Worm (Caenorhabditis elegans): Measurements from ENCODE around the gene T19D12.1.
"Not testable (repeated sequence)": the region's sequence is repeated elsewhere in the genome, so short reads cannot be mapped to it uniquely, and the experiment has no call there.

The T19D12.1 gene

DNA sequence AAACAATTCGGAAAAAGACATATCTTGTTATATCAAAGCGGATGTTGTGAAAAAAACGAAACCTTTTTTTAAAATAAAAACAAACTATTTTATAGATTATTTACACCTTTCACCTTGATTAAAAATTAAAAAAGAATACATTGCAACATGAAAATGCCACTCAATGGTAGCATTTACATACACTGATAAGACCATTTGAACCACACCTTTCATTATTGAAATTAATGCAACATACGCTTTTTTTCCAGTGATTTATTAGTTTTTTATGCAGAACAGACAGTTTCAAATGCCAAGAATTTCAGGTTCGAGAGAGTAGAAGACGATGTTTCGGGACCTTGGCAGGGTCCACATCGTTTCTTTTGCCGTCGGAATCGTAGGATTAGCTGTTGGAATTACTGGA lies at the start of gene T19D12.1:
T19D12.1 (plus strand) TSS at position 301 of the 400 bp plus-strand sequence.
- TF ChIP-seq cog-1 (tag; optimal IDR thresholded peaks at IDR 0.05) (no peak), ztf-23 (GFP tag; IDR thresholded peaks at IDR 0.05) (no peak), tab-1 (GFP tag; IDR thresholded peaks at IDR 0.05) (no peak), ztf-29 (GFP tag; IDR thresholded peaks at IDR 0.05) (no peak), T22C8.4 (GFP tag; IDR thresholded peaks at IDR 0.05) (no peak), klf-2 (GFP tag; conservative IDR thresholded peaks at IDR 0.05) (no peak), flt-1 (GFP tag; IDR thresholded peaks at IDR 0.05) (no peak), med-1 (GFP tag; optimal IDR thresholded peaks at IDR 0.05; ENCODE audit: insufficient read depth) (no peak), ref-1 (GFP tag; conservative IDR thresholded peaks at IDR 0.05) (no peak)

DNA sequence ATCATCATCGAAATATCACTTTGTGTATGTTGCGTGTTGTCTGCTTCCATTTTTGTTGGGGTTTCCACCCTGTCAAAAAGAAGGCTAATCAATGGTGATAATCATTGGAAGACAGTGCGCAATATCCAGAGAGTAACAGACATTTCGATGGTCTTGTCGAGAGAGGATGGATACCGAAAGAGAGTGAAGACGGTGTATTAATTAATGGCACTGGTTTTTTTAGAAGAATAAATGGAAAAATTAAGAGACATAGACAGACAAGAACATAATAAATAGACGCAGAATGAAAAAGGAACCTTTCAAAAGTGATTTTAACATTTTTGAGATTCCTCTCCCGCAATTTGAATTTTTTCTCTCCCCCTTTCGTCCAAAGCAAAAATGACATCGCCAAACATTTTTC lies 47.7 kb upstream of the T19D12.1 start:
- TF ChIP-seq flt-1 (GFP tag; IDR thresholded peaks at IDR 0.05) (no peak), tab-1 (GFP tag; IDR thresholded peaks at IDR 0.05) (no peak), ref-1 (GFP tag; conservative IDR thresholded peaks at IDR 0.05) (no peak), T22C8.4 (GFP tag; IDR thresholded peaks at IDR 0.05) (no peak), klf-2 (GFP tag; conservative IDR thresholded peaks at IDR 0.05) (no peak), ztf-29 (GFP tag; IDR thresholded peaks at IDR 0.05) (no peak), med-1 (GFP tag; optimal IDR thresholded peaks at IDR 0.05; ENCODE audit: insufficient read depth) (no peak), cog-1 (tag; optimal IDR thresholded peaks at IDR 0.05) (no peak), ztf-23 (GFP tag; IDR thresholded peaks at IDR 0.05) (no peak)

DNA sequence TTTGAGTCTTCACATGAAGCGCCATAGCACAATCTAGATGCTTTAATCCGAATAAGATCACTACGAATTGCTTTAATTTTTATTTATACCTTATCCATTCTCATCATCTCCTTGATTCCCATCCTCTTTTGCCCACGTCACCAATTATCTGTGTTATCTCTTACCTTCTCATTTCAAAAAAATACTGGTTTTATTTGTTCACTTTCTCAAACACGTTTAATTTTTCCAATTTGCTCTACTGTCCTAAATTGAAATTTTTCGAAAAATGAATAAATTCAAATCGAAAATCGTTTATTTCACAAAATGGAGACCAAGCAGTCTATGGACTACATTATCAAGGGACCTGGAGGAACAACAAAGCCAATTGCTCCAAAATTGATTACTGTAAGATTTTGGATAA lies 44.8 kb upstream of the T19D12.1 start, which contains the start of gene F54H5.3:
F54H5.3 (plus strand) TSS at position 301 of the 400 bp plus-strand sequence.
- TF ChIP-seq T22C8.4 (GFP tag; IDR thresholded peaks at IDR 0.05) = no peak
- TF ChIP-seq cog-1 (tag; optimal IDR thresholded peaks at IDR 0.05) = no peak
- TF ChIP-seq med-1 (GFP tag; optimal IDR thresholded peaks at IDR 0.05; ENCODE audit: insufficient read depth) = no peak
- no peak for TF ChIP-seq ztf-29 (GFP tag; IDR thresholded peaks at IDR 0.05)
- TF ChIP-seq ref-1 (GFP tag; conservative IDR thresholded peaks at IDR 0.05) = no peak
- TF ChIP-seq ztf-23 (GFP tag; IDR thresholded peaks at IDR 0.05) = no peak
- TF ChIP-seq klf-2 (GFP tag; conservative IDR thresholded peaks at IDR 0.05) = no peak
- TF ChIP-seq tab-1 (GFP tag; IDR thresholded peaks at IDR 0.05) = no peak

DNA sequence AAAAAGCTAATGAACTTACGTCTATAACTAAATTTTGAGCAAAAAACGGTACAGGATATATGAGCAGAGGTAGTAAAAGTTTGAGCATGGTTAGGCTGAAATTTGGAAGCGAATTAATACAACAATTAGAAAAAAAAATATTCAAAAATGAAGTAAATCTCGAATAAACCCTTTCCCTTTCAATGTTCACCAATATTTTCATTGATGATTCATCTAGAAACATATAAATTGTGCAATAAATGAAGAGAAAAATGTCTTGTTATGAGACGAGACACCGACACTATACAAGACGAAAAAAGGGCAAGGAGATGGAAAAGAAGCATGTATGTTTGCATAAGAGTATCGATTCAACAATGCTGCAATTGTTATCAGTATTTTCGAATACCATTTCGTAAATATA lies 41.4 kb upstream of the T19D12.1 start, which contains the start of gene F54H5.14:
F54H5.14 (minus strand) TSS at position 101 of the 400 bp plus-strand sequence.
- TF ChIP-seq T22C8.4 (GFP tag; IDR thresholded peaks at IDR 0.05) (no peak), med-1 (GFP tag; optimal IDR thresholded peaks at IDR 0.05; ENCODE audit: insufficient read depth) (no peak), ztf-29 (GFP tag; IDR thresholded peaks at IDR 0.05) (no peak), ref-1 (GFP tag; conservative IDR thresholded peaks at IDR 0.05) (no peak), klf-2 (GFP tag; conservative IDR thresholded peaks at IDR 0.05) (no peak), cog-1 (tag; optimal IDR thresholded peaks at IDR 0.05) (no peak)

DNA sequence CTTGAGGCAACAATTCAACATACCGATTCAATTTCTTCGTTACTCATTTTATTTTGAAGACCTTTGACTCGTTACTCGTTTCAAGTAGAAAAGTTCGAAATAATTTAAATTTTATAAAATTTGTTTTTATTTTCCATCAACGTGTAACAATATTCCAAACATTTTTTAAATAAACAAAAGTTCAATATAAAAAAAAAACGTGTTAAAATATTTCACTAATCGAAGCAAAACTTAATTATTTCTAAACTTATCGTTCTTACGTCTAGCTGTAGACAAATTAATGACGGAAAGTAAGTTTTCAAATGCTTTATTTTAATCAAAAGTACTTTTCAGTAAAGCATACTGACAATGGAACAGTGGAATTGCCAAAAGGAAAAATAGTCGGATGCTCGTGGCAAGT lies 39.5 kb upstream of the T19D12.1 start, which contains the start of the genes F54H5.5 and F54H5.2:
F54H5.5 (minus strand) TSS at position 101 of the 400 bp plus-strand sequence.
F54H5.2 (plus strand) TSS at position 303 of the 400 bp plus-strand sequence.
- TF ChIP-seq ref-1 (GFP tag; conservative IDR thresholded peaks at IDR 0.05); tab-1 (GFP tag; IDR thresholded peaks at IDR 0.05); ztf-29 (GFP tag; IDR thresholded peaks at IDR 0.05): not testable (repeated sequence)

DNA sequence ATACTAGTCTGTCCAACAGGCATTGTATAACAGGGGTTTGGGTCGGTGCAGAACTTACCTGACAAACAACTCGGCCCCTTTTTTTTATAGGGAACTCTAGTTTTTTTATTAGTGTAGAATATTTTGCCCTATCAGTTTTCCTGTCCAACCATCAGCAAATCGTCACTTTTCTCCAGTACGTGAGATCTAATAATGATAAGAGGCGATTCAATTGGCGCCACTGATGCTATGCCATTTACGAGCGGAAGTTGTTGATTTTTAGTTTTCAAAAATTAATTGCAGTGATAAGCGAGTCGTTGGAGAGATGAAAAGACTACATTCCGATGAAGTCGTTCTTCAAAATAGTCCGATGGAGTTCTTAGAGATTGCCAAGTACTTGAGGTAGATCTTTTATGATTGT lies 38.3 kb upstream of the T19D12.1 start:
- TF ChIP-seq T22C8.4 (GFP tag; IDR thresholded peaks at IDR 0.05) = no peak
- no peak for TF ChIP-seq ref-1 (GFP tag; conservative IDR thresholded peaks at IDR 0.05)
- no peak for TF ChIP-seq ztf-29 (GFP tag; IDR thresholded peaks at IDR 0.05)
- no peak for TF ChIP-seq med-1 (GFP tag; optimal IDR thresholded peaks at IDR 0.05; ENCODE audit: insufficient read depth)
- no peak for TF ChIP-seq tab-1 (GFP tag; IDR thresholded peaks at IDR 0.05)
- TF ChIP-seq ztf-23 (GFP tag; IDR thresholded peaks at IDR 0.05) = no peak
- TF ChIP-seq klf-2 (GFP tag; conservative IDR thresholded peaks at IDR 0.05) = no peak
- TF ChIP-seq flt-1 (GFP tag; IDR thresholded peaks at IDR 0.05) = no peak
- no peak for TF ChIP-seq cog-1 (tag; optimal IDR thresholded peaks at IDR 0.05)

DNA sequence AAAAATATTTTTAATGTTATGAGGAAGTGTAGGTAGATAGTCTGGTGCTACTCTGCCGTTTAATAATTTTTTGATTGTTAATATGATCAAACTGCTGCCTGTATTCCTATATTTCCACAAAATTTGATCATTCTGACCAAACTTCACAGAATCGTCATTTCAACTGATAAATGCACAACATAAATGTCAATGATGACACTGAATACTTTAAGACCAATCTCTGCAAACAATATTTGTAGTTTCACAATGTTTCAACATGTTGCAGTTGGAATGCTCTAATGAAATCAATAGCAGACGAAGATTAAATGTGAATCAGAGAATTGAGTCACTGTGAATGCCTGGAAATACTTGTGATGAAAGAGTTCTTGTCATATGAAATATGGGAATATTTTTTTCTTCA lies 36.9 kb upstream of the T19D12.1 start:
- TF ChIP-seq flt-1 (GFP tag; IDR thresholded peaks at IDR 0.05) (no peak), T22C8.4 (GFP tag; IDR thresholded peaks at IDR 0.05) (no peak), klf-2 (GFP tag; conservative IDR thresholded peaks at IDR 0.05) (no peak), ztf-29 (GFP tag; IDR thresholded peaks at IDR 0.05) (no peak), med-1 (GFP tag; optimal IDR thresholded peaks at IDR 0.05; ENCODE audit: insufficient read depth) (no peak), tab-1 (GFP tag; IDR thresholded peaks at IDR 0.05) (no peak), cog-1 (tag; optimal IDR thresholded peaks at IDR 0.05) (no peak), ztf-23 (GFP tag; IDR thresholded peaks at IDR 0.05) (no peak), ref-1 (GFP tag; conservative IDR thresholded peaks at IDR 0.05) (no peak)

DNA sequence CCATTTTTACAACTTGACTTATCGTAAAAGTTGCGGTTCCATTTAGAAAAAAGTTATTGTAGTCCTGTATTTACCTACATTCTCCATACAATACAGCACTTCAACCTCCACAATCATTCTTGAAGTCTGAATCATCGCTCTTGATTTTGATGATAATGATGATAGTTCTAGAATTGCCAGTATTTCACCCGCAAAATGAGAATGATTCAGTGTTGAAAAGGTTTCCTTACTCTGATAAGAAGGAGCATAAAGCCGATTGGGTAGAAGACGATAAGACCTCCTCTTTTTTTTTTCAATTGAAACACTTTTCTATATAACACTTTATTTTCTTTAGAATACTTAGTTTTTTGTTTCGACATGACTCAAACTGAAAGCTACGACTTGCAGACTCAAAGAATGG lies 35.9 kb upstream of the T19D12.1 start, which contains the start of gene T19D12.4:
T19D12.4 (plus strand) TSS at position 295 of the 400 bp plus-strand sequence.
- no peak for TF ChIP-seq med-1 (GFP tag; optimal IDR thresholded peaks at IDR 0.05; ENCODE audit: insufficient read depth)
- no peak for TF ChIP-seq ztf-29 (GFP tag; IDR thresholded peaks at IDR 0.05)
- TF ChIP-seq klf-2 (GFP tag; conservative IDR thresholded peaks at IDR 0.05) = no peak
- no peak for TF ChIP-seq ref-1 (GFP tag; conservative IDR thresholded peaks at IDR 0.05)
- TF ChIP-seq ztf-23 (GFP tag; IDR thresholded peaks at IDR 0.05) = no peak
- no peak for TF ChIP-seq cog-1 (tag; optimal IDR thresholded peaks at IDR 0.05)
- no peak for TF ChIP-seq flt-1 (GFP tag; IDR thresholded peaks at IDR 0.05)
- TF ChIP-seq tab-1 (GFP tag; IDR thresholded peaks at IDR 0.05) = no peak
- no peak for TF ChIP-seq T22C8.4 (GFP tag; IDR thresholded peaks at IDR 0.05)

DNA sequence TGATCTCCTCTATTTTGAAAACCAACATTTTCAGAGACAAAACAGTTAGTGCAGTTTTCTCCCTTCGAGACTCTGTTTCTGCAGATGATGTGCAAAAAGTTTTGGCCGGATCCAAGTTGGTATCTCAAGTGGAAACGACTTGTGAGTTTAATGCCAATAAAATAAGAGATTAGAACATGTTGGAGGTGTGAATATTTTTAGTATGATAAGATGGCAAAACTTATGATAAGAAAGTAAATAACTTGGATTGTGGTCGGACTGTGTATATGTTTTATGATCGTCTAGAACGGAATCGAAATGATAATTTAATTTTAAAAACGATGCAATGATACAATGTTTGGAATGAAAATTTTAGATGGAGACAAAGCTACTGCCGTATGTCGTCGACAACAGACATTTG lies 34.7 kb upstream of the T19D12.1 start:
- TF ChIP-seq klf-2 (GFP tag; conservative IDR thresholded peaks at IDR 0.05) = no peak
- TF ChIP-seq med-1 (GFP tag; optimal IDR thresholded peaks at IDR 0.05; ENCODE audit: insufficient read depth) = no peak
- no peak for TF ChIP-seq T22C8.4 (GFP tag; IDR thresholded peaks at IDR 0.05)
- TF ChIP-seq flt-1 (GFP tag; IDR thresholded peaks at IDR 0.05) = no peak
- no peak for TF ChIP-seq ztf-29 (GFP tag; IDR thresholded peaks at IDR 0.05)
- no peak for TF ChIP-seq ref-1 (GFP tag; conservative IDR thresholded peaks at IDR 0.05)
- no peak for TF ChIP-seq cog-1 (tag; optimal IDR thresholded peaks at IDR 0.05)
- TF ChIP-seq ztf-23 (GFP tag; IDR thresholded peaks at IDR 0.05) = no peak
- TF ChIP-seq tab-1 (GFP tag; IDR thresholded peaks at IDR 0.05) = no peak

DNA sequence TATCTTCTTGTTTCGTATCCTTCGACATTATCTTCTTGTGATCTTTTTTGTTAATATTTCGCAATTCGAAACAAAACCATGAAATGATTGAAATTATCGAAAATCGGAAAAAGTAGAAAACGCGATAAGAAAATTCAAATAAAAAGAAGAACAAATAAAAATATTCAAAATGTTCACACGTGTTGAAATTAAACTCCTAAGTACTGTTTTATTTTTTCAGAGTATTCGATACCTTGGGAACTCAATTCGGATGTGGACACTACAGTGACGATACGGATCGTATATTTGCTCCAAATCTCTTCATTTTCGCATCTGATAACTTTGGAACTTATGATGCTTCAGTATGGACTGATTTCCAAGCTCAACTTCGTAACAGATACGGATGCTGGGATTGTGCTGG lies 30.6 kb upstream of the T19D12.1 start, which contains the start of gene T19D12.5:
T19D12.5 (minus strand) TSS at position 101 of the 400 bp plus-strand sequence.
- TF ChIP-seq cog-1 (tag; optimal IDR thresholded peaks at IDR 0.05) (no peak), flt-1 (GFP tag; IDR thresholded peaks at IDR 0.05) (no peak), ztf-29 (GFP tag; IDR thresholded peaks at IDR 0.05) (no peak), med-1 (GFP tag; optimal IDR thresholded peaks at IDR 0.05; ENCODE audit: insufficient read depth) (no peak), T22C8.4 (GFP tag; IDR thresholded peaks at IDR 0.05) (no peak), ztf-23 (GFP tag; IDR thresholded peaks at IDR 0.05) (no peak), ref-1 (GFP tag; conservative IDR thresholded peaks at IDR 0.05) (no peak), tab-1 (GFP tag; IDR thresholded peaks at IDR 0.05) (no peak), klf-2 (GFP tag; conservative IDR thresholded peaks at IDR 0.05) (no peak)
